Worm (Caenorhabditis elegans) whole organism, late embryonic: ENCODE data around the gene vti-1.

Experiments used
- K02D7.2 ChIP-seq: sonication (generic microtip); optimal IDR thresholded peaks from 2 replicates; lab custom pipeline; 2017; ENCODE audit warnings: mild to moderate bottlenecking, missing genetic modification characterization, missing compliant biosample characterization
- ama-1 ChIP-seq: fragments of 150-350 bp; optimal IDR thresholded peaks from 2 replicates; lab custom pipeline; 2014
- lim-6 ChIP-seq: sonication (generic microtip); optimal IDR thresholded peaks from 2 replicates; lab custom pipeline; 2016; ENCODE audit warnings: missing genetic modification characterization, missing compliant biosample characterization
- lin-11 ChIP-seq: fragments of 200-800 bp; sonication (Bioruptor generic); optimal IDR thresholded peaks from 2 replicates; lab custom pipeline; 2018; ENCODE audit warnings: mild to moderate bottlenecking, missing genetic modification characterization, missing compliant biosample characterization
- tbx-2 ChIP-seq: sonication (generic microtip); optimal IDR thresholded peaks from 2 replicates; lab custom pipeline; 2016; ENCODE audit warnings: missing genetic modification characterization, missing compliant biosample characterization
- unc-42 ChIP-seq: sonication (generic microtip); optimal IDR thresholded peaks from 2 replicates; lab custom pipeline; 2016; ENCODE audit warnings: missing genotype, missing genetic modification characterization, missing compliant biosample characterization

DNA sequence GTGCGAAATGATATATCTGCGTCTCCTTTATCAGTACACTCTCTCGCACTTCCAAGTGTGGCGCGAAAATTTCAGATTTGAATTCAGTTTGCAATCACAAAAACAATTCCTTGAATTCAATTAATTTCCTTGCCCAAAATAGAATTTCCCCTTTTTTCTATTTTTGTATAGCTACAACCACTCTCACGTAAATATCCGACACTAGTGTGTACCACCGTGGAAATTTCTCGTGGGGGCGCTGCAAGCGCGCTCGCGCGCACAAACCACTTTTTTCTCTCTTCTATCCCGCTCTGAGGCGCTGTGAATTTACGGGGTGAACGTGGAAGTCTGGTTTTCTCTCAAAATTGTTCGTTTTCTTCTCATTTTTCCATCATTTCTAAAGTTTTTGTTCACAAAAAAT, 15.1 kb upstream of the vti-1 start, which contains the start of gene Y57G11C.8:
- no peak for TF ChIP-seq lin-11 (tag; lab: Kevin White, UChicago)
- TF ChIP-seq lim-6: no peak
- TF ChIP-seq unc-42 (tag; lab: Kevin White, UChicago): no peak
- TF ChIP-seq ama-1: no peak
- no peak for TF ChIP-seq K02D7.2 (tag; lab: Kevin White, UChicago)
- TF ChIP-seq tbx-2: no peak
